Fruit fly (Drosophila melanogaster) whole organism, embryonic: ENCODE measurements around the gene Elp4.

Source experiments
- Awh ChIP-seq: fragments of 200-800 bp; sonication (Bioruptor generic); IDR thresholded peaks from 2 replicates; pipeline ENCODE4, ENCODE4 v1.3.6; 2022; ENCODE audit warnings: missing biosample characterization, missing genetic modification characterization
- C15 ChIP-seq: fragments of 200-800 bp; sonication (Bioruptor generic); IDR thresholded peaks from 3 replicates; pipeline ENCODE4 v1.3.6; 2022; ENCODE audit warnings: missing biosample characterization, missing genetic modification characterization
- CG10462 ChIP-seq: fragments of 200-800 bp; sonication (Bioruptor generic); optimal IDR thresholded peaks from 2 replicates; lab custom pipeline; 2016; ENCODE audit warnings: missing biosample characterization, missing genetic modification characterization
- CG11560 ChIP-seq: fragments of 200-800 bp; sonication (Bioruptor generic); IDR thresholded peaks from 3 replicates; pipeline ENCODE4 v1.3.6; 2022; ENCODE audit warnings: missing biosample characterization, missing genetic modification characterization
- CG12299 ChIP-seq: fragments of 200-800 bp; sonication (Bioruptor generic); optimal IDR thresholded peaks from 2 replicates; lab custom pipeline; 2018; ENCODE audit warnings: missing biosample characterization, mild to moderate bottlenecking, missing genetic modification characterization
- CG13775 ChIP-seq: fragments of 200-800 bp; sonication (Bioruptor generic); optimal IDR thresholded peaks from 3 replicates; lab custom pipeline; 2017; ENCODE audit warnings: missing biosample characterization, mild to moderate bottlenecking, missing genetic modification characterization
- CG14014 ChIP-seq: fragments of 200-800 bp; sonication (Bioruptor generic); IDR thresholded peaks from 2 replicates; pipeline ENCODE4 v1.3.6; 2022; ENCODE audit warnings: missing biosample characterization, missing genetic modification characterization
- CG14710 ChIP-seq: fragments of 200-800 bp; sonication (Bioruptor generic); optimal IDR thresholded peaks from 3 replicates; lab custom pipeline; 2019; ENCODE audit warnings: missing biosample characterization, mild to moderate bottlenecking, missing genetic modification characterization, moderate library complexity
- CG16813 ChIP-seq: fragments of 200-800 bp; sonication (Bioruptor generic); IDR thresholded peaks from 3 replicates; pipeline ENCODE4 v1.3.6; 2022; ENCODE audit warnings: missing biosample characterization, missing genetic modification characterization; ENCODE audit not compliant: partially characterized antibody
- CG18011 ChIP-seq: fragments of 200-800 bp; sonication (Bioruptor generic); optimal IDR thresholded peaks from 2 replicates; lab custom pipeline; 2017; ENCODE audit warnings: missing biosample characterization, missing genetic modification characterization, mild to moderate bottlenecking, moderate library complexity, missing genotype
- CG2120 ChIP-seq: fragments of 200-800 bp; sonication (Bioruptor generic); optimal IDR thresholded peaks from 3 replicates; lab custom pipeline; 2016; ENCODE audit warnings: missing biosample characterization, missing genetic modification characterization
- CG2889 ChIP-seq: fragments of 200-800 bp; sonication (Bioruptor generic); IDR thresholded peaks from 3 replicates; pipeline ENCODE4 v1.3.6; 2022; ENCODE audit warnings: missing biosample characterization, missing genetic modification characterization
- CG3281 ChIP-seq: fragments of 200-800 bp; sonication (Bioruptor generic); optimal IDR thresholded peaks from 3 replicates; lab custom pipeline; 2017; ENCODE audit warnings: missing biosample characterization, mild to moderate bottlenecking, missing genetic modification characterization
- CG4282 ChIP-seq: fragments of 200-800 bp; sonication (Bioruptor generic); optimal IDR thresholded peaks from 2 replicates; lab custom pipeline; 2016; ENCODE audit warnings: missing biosample characterization, missing genetic modification characterization
- CG4617 ChIP-seq: fragments of 200-800 bp; sonication (Bioruptor generic); optimal IDR thresholded peaks from 3 replicates; lab custom pipeline; 2016; ENCODE audit warnings: missing biosample characterization, missing genetic modification characterization, borderline replicate concordance
- CG4730 ChIP-seq: fragments of 200-800 bp; sonication (Bioruptor generic); IDR thresholded peaks from 2 replicates; pipeline ENCODE4 v1.3.6; 2022; ENCODE audit warnings: missing biosample characterization, missing genetic modification characterization
- CG6813 ChIP-seq: fragments of 200-800 bp; sonication (Bioruptor generic); optimal IDR thresholded peaks from 2 replicates; lab custom pipeline; 2017; ENCODE audit warnings: missing biosample characterization, missing genetic modification characterization, mild to moderate bottlenecking, moderate library complexity, missing genetic modification reagents
- CG7556 ChIP-seq: fragments of 200-800 bp; sonication (Bioruptor generic); optimal IDR thresholded peaks from 2 replicates; lab custom pipeline; 2017; ENCODE audit warnings: missing biosample characterization, mild to moderate bottlenecking, missing genetic modification characterization
- Dek ChIP-seq: fragments of 200-800 bp; sonication (Bioruptor generic); optimal IDR thresholded peaks from 3 replicates; lab custom pipeline; 2019; ENCODE audit warnings: missing biosample characterization, mild to moderate bottlenecking, missing genetic modification characterization, moderate library complexity
- Eip74EF ChIP-seq, 2 experiments: fragments of 200-800 bp in 1 of 2; fragments of >200 bp in 1 of 2; sonication (Bioruptor generic) in 1 of 2; optimal IDR thresholded peaks; 2 replicates each; lab custom pipeline; 2017 to 2019; ENCODE audit warnings: missing biosample characterization in 2 of 2, missing genetic modification characterization in 2 of 2, mild to moderate bottlenecking in 1 of 2, moderate library complexity in 1 of 2
- HHEX ChIP-seq: fragments of 200-800 bp; sonication (Bioruptor generic); optimal IDR thresholded peaks from 3 replicates; lab custom pipeline; 2017; ENCODE audit warnings: missing biosample characterization, mild to moderate bottlenecking, missing genetic modification characterization, missing genetic modification reagents
- Hr51 ChIP-seq, 2 experiments: fragments of 200-800 bp; sonication (Bioruptor generic); optimal IDR thresholded peaks; 2 replicates in 1 of 2; 3 replicates in 1 of 2; lab custom pipeline; 2016 to 2018; ENCODE audit warnings: missing biosample characterization in 2 of 2, missing genetic modification characterization in 2 of 2, mild to moderate bottlenecking in 1 of 2, moderate library complexity in 1 of 2
- MBD-R2 ChIP-seq: fragments of 200-800 bp; sonication (Bioruptor generic); IDR thresholded peaks from 2 replicates; pipeline ENCODE4 v1.3.6; 2022; ENCODE audit warnings: missing biosample characterization, missing genetic modification characterization
- Med ChIP-seq: fragments of 200-800 bp; sonication (Bioruptor generic); peaks from one replicate; lab custom pipeline; 2016; ENCODE audit warnings: missing biosample characterization, missing genetic modification characterization, mild to moderate bottlenecking, inconsistent platforms, moderate library complexity
- NC2β ChIP-seq: fragments of 200-800 bp; sonication (Bioruptor generic); optimal IDR thresholded peaks from 2 replicates; lab custom pipeline; 2016; ENCODE audit warnings: missing biosample characterization, missing genetic modification characterization
- abd-A ChIP-seq: fragments of 200-800 bp; sonication (Bioruptor generic); optimal IDR thresholded peaks from 3 replicates; lab custom pipeline; 2019; ENCODE audit warnings: missing biosample characterization, mild to moderate bottlenecking, missing genetic modification characterization, moderate library complexity
- bigmax ChIP-seq: fragments of 200-800 bp; sonication (Bioruptor generic); optimal IDR thresholded peaks from 2 replicates; lab custom pipeline; 2018; ENCODE audit warnings: missing biosample characterization, mild to moderate bottlenecking, missing genetic modification characterization
- chif ChIP-seq, 2 experiments: fragments of 200-800 bp; sonication (Bioruptor generic); optimal IDR thresholded peaks; 3 replicates each; lab custom pipeline; 2016; ENCODE audit warnings: missing biosample characterization in 2 of 2, missing genetic modification characterization in 2 of 2
- cwo ChIP-seq: fragments of 200-800 bp; sonication (Bioruptor generic); optimal IDR thresholded peaks from 3 replicates; lab custom pipeline; 2017; ENCODE audit warnings: missing biosample characterization, missing genetic modification characterization, mild to moderate bottlenecking, moderate library complexity, missing genetic modification reagents
- da ChIP-seq: fragments of 200-800 bp; sonication (Bioruptor generic); optimal IDR thresholded peaks from 2 replicates; lab custom pipeline; 2016; ENCODE audit warnings: missing biosample characterization, missing genetic modification characterization
- emc ChIP-seq: fragments of 200-800 bp; sonication (Bioruptor generic); optimal IDR thresholded peaks from 2 replicates; lab custom pipeline; 2016; ENCODE audit warnings: missing biosample characterization, missing genetic modification characterization
- en ChIP-seq: fragments of 200-800 bp; sonication (Bioruptor generic); optimal IDR thresholded peaks from 2 replicates; lab custom pipeline; 2016; ENCODE audit warnings: missing biosample characterization, missing genetic modification characterization
- gro ChIP-seq: fragments of 200-800 bp; sonication (Bioruptor generic); optimal IDR thresholded peaks from 2 replicates; lab custom pipeline; 2016; ENCODE audit warnings: missing biosample characterization, missing genetic modification characterization
- hb ChIP-seq: fragments of 200-800 bp; sonication (Bioruptor generic); IDR thresholded peaks from 3 replicates; pipeline ENCODE4 v1.3.6; 2022; ENCODE audit warnings: missing biosample characterization, missing genetic modification characterization; ENCODE audit not compliant: partially characterized antibody
- jumu ChIP-seq: fragments of 200-800 bp; sonication (Bioruptor generic); optimal IDR thresholded peaks from 3 replicates; lab custom pipeline; 2016; ENCODE audit warnings: missing biosample characterization, missing genetic modification characterization
- luna ChIP-seq: fragments of 200-800 bp; sonication (Bioruptor generic); optimal IDR thresholded peaks from 2 replicates; lab custom pipeline; 2016; ENCODE audit warnings: missing biosample characterization, missing genetic modification characterization
- mirr ChIP-seq: fragments of 200-800 bp; sonication (Bioruptor generic); optimal IDR thresholded peaks from 3 replicates; lab custom pipeline; 2018; ENCODE audit warnings: missing biosample characterization, mild to moderate bottlenecking, missing genetic modification characterization
- pfk ChIP-seq: fragments of 200-800 bp; sonication (Bioruptor generic); optimal IDR thresholded peaks from 2 replicates; lab custom pipeline; 2018; ENCODE audit warnings: missing biosample characterization, mild to moderate bottlenecking, missing genetic modification characterization, moderate library complexity
- prd ChIP-seq, 3 experiments: fragments of >200 bp in 2 of 3; fragments of 200-800 bp in 1 of 3; sonication (Bioruptor generic) in 1 of 3; optimal IDR thresholded peaks in 2 of 3; IDR thresholded peaks in 1 of 3; 2 replicates in 2 of 3; 3 replicates in 1 of 3; pipeline versions ENCODE4 v1.3.6 to Lab custom; 2017 to 2022; ENCODE audit warnings: missing biosample characterization in 1 of 3, missing genetic modification characterization in 1 of 3
- psq ChIP-seq: fragments of 200-800 bp; sonication (Bioruptor generic); optimal IDR thresholded peaks from 2 replicates; lab custom pipeline; 2017; ENCODE audit warnings: missing biosample characterization, missing genetic modification characterization
- run ChIP-seq: fragments of 200-800 bp; sonication (Bioruptor generic); optimal IDR thresholded peaks from 3 replicates; lab custom pipeline; 2018; ENCODE audit warnings: missing biosample characterization, mild to moderate bottlenecking, missing genetic modification characterization
- sim ChIP-seq: fragments of 200-800 bp; sonication (Bioruptor generic); IDR thresholded peaks from 2 replicates; pipeline ENCODE4 v1.3.6; 2022; ENCODE audit warnings: missing biosample characterization, missing genetic modification characterization
- sob ChIP-seq: fragments of 200-800 bp; sonication (Bioruptor generic); IDR thresholded peaks from 2 replicates; pipeline ENCODE4 v1.3.6; 2022; ENCODE audit warnings: missing biosample characterization, missing genetic modification characterization
- ssp ChIP-seq: fragments of 200-800 bp; sonication (Bioruptor generic); IDR thresholded peaks from 2 replicates; pipeline ENCODE4 v1.3.6; 2022; ENCODE audit warnings: missing biosample characterization, missing genetic modification characterization
- sug ChIP-seq: fragments of 200-800 bp; optimal IDR thresholded peaks from 2 replicates; lab custom pipeline; 2019; ENCODE audit warnings: missing biosample characterization, mild to moderate bottlenecking, missing genetic modification characterization, moderate library complexity
- tio ChIP-seq: fragments of 200-800 bp; sonication (Bioruptor generic); optimal IDR thresholded peaks from 2 replicates; lab custom pipeline; 2017; ENCODE audit warnings: missing biosample characterization, missing genetic modification characterization, inconsistent platforms
- toy ChIP-seq: fragments of 200-800 bp; sonication (Bioruptor generic); IDR thresholded peaks from 2 replicates; pipeline ENCODE4 v1.3.6; 2022; ENCODE audit warnings: missing biosample characterization, missing genetic modification characterization
- twi ChIP-seq: fragments of 200-800 bp; optimal IDR thresholded peaks from 2 replicates; lab custom pipeline; 2019; ENCODE audit warnings: missing biosample characterization, mild to moderate bottlenecking, missing genetic modification characterization, moderate library complexity
- wor ChIP-seq: fragments of 200-800 bp; sonication (Bioruptor generic); IDR thresholded peaks from 2 replicates; pipeline ENCODE4 v1.3.6; 2022; ENCODE audit warnings: missing biosample characterization, missing genetic modification characterization

The Elp4 gene

DNA sequence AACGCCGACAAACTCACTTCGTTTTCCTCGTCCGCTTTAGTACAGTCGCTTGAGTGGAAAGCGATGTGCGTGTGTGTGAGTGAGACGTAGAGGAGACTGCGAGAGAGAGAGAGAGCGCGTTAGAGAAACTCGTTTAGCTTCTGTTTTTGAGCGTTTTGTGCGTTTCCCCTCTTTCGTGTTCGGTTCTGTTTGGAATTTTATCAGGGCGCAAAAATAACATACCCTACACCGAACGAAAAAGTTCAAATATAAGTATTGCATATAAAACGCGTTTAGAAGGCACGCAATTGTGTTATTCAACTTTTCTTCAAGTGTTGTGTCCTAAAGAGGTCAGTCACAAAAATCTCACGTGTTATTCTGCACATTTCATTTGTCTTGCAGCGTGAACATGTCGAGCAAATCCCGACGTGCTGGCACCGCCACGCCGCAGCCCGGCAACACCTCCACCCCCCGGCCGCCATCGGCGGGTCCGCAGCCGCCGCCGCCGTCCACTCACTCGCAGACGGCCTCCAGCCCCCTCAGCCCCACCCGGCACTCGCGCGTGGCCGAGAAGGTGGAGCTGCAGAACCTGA, 19.1 kb downstream of the Elp4 start (continued):
- TF ChIP-seq CG3281 (peak; percentile 61), chif (GFP tag; optimal IDR thresholded peaks at IDR 0.05; lab: Kevin White, UChicago) (peak in 1 of 2 experiments; percentile 11), hb (no peak), CG18011 (peak; percentile 14), Med (GFP tag; lab: Kevin White, UChicago) (peak; percentile 95), CG11560 (tag; lab: Robert Waterston, UW) (no peak), prd (optimal IDR thresholded peaks at IDR 0.05; lab: Kevin White, UChicago) (no peak), prd (GFP tag; IDR thresholded peaks at IDR 0.05; lab: Robert Waterston, UW) (peak; percentile 57), pfk (no peak), gro (GFP tag; lab: Kevin White, UChicago) (no peak), Dek (tag; lab: Kevin White, UChicago) (peak; percentile 39), CG7556 (GFP tag; lab: Kevin White, UChicago) (peak; percentile 44), Hr51 (GFP tag; optimal IDR thresholded peaks at IDR 0.05; lab: Kevin White, UChicago) (peak in 1 of 2 experiments; percentile 7), NC2β (no peak), twi (no peak), CG2889 (GFP tag; lab: Robert Waterston, UW) (0 out of 3 replicates have a peak, but pooled peaks have one; percentile 32), CG14014 (peak; percentile 77), wor (GFP tag; lab: Robert Waterston, UW) (no peak), psq (GFP tag; lab: Kevin White, UChicago) (peak; percentile 44), run (tag; lab: Kevin White, UChicago) (no peak), CG13775 (GFP tag; lab: Kevin White, UChicago) (peak; percentile 49), da (GFP tag; lab: Kevin White, UChicago) (no peak), jumu (GFP tag; lab: Kevin White, UChicago) (no peak), cwo (GFP tag; lab: Kevin White, UChicago) (peak; percentile 86), sug (tag; lab: Kevin White, UChicago) (peak; percentile 26), CG14710 (tag; lab: Kevin White, UChicago) (peak; percentile 4), abd-A (tag; lab: Kevin White, UChicago) (no peak), luna (no peak), toy (0 out of 2 replicates have a peak, but pooled peaks have one; percentile 39), MBD-R2 (GFP tag; lab: Robert Waterston, UW) (peak; percentile 25; the same call in 1 of the 2 replicates), emc (GFP tag; lab: Kevin White, UChicago) (no peak), mirr (peak; percentile 20), CG4617 (GFP tag; lab: Kevin White, UChicago) (no peak), HHEX (GFP tag; lab: Kevin White, UChicago) (peak; percentile 43), CG2120 (peak; percentile 76), CG10462 (GFP tag; lab: Kevin White, UChicago) (no peak), CG4730 (GFP tag; lab: Robert Waterston, UW) (no peak), Eip74EF (GFP tag; optimal IDR thresholded peaks at IDR 0.05; lab: Kevin White, UChicago) (peak in 1 of 2 experiments; percentile 22), Awh (GFP tag; lab: Robert Waterston, UW) (peak; percentile 59), ssp (GFP tag; lab: Robert Waterston, UW) (peak; percentile 52; the same call in 1 of the 2 replicates), sim (0 out of 2 replicates have a peak, but pooled peaks have one; percentile 7), CG6813 (GFP tag; lab: Kevin White, UChicago) (peak; percentile 61), sob (GFP tag; lab: Robert Waterston, UW) (peak; percentile 66), bigmax (no peak), tio (GFP tag; lab: Kevin White, UChicago) (no peak), C15 (GFP tag; lab: Robert Waterston, UW) (no peak), en (GFP tag; lab: Kevin White, UChicago) (no peak), CG16813 (GFP tag; lab: Robert Waterston, UW) (peak; percentile 36; the same call in 1 of the 3 replicates), CG12299 (tag; lab: Kevin White, UChicago) (no peak), CG4282 (GFP tag; lab: Kevin White, UChicago) (no peak)
